Fruit fly (Drosophila melanogaster): Measurements from ENCODE around the gene Ets65A.
A peak's percentile ranks its signal among the peaks of the same experiment; 100 is the strongest.

Ets65A gene

dm6 chr3L:6094697-6095096, 2.7 kb upstream of the Ets65A start, which contains the start of the genes CG10467 and loj (continued):
- TF ChIP-seq Fer1 (GFP tag; optimal IDR thresholded peaks at IDR 0.05) (peak; percentile 90), mld (GFP tag; IDR thresholded peaks at IDR 0.05; ENCODE audit: partially characterized antibody) (no peak), disco-r (GFP tag; optimal IDR thresholded peaks at IDR 0.05) (peak; percentile 5), trem (tag; optimal IDR thresholded peaks at IDR 0.05) (peak; percentile 95), otp (GFP tag; IDR thresholded peaks at IDR 0.05) (peak; percentile 94), CG7963 (GFP tag; IDR thresholded peaks at IDR 0.05; ENCODE audit: partially characterized antibody) (no peak), Drgx (GFP tag; IDR thresholded peaks at IDR 0.05) (peak; percentile 81), CG10321 (GFP tag; IDR thresholded peaks at IDR 0.05) (peak; percentile 57; the same call in 1 of the 2 replicates), CG7786 (GFP tag; optimal IDR thresholded peaks at IDR 0.05) (peak; percentile 83), Mad (GFP tag; optimal IDR thresholded peaks at IDR 0.05) (peak; percentile 91), CG10565 (GFP tag; optimal IDR thresholded peaks at IDR 0.05) (peak; percentile 50), CG43689 (GFP tag; IDR thresholded peaks at IDR 0.05) (peak; percentile 87), Opbp (GFP tag; IDR thresholded peaks at IDR 0.05; ENCODE audit: partially characterized antibody) (peak; percentile 78), Nf-YA (GFP tag; IDR thresholded peaks at IDR 0.05) (peak; percentile 87), unc-4 (GFP tag; IDR thresholded peaks at IDR 0.05; ENCODE audit: partially characterized antibody) (peak; percentile 72), CG7556 (GFP tag; optimal IDR thresholded peaks at IDR 0.05) (peak; percentile 90), Meics (GFP tag; optimal IDR thresholded peaks at IDR 0.05) (peak; percentile 92), ash1 (GFP tag; optimal IDR thresholded peaks at IDR 0.05) (peak; percentile 19), CG11696 (GFP tag; IDR thresholded peaks at IDR 0.05) (peak; percentile 78), sug (tag; optimal IDR thresholded peaks at IDR 0.05) (peak; percentile 96), Hmx (GFP tag; optimal IDR thresholded peaks at IDR 0.05) (peak; percentile 73), CG16863 (GFP tag; optimal IDR thresholded peaks at IDR 0.05) (peak; percentile 67), CG10654 (GFP tag; optimal IDR thresholded peaks at IDR 0.05) (peak; percentile 96), CG34224 (GFP tag; IDR thresholded peaks at IDR 0.05; ENCODE audit: partially characterized antibody) (peak; percentile 53; the same call in 1 of the 3 replicates), phol (tag; optimal IDR thresholded peaks at IDR 0.05) (peak; percentile 98), HmgZ (tag; optimal IDR thresholded peaks at IDR 0.05) (peak; percentile 94), gro (GFP tag; optimal IDR thresholded peaks at IDR 0.05) (peak; percentile 71), CG11723 (GFP tag; optimal IDR thresholded peaks at IDR 0.05) (peak; percentile 87), wor (GFP tag; IDR thresholded peaks at IDR 0.05) (peak; percentile 95), pfk (GFP tag; optimal IDR thresholded peaks at IDR 0.05) (peak; percentile 8), jing (GFP tag; optimal IDR thresholded peaks at IDR 0.05) (peak; percentile 87), Blimp-1 (GFP tag; optimal IDR thresholded peaks at IDR 0.05) (peak; percentile 94), ab (GFP tag; optimal IDR thresholded peaks at IDR 0.05) (peak; percentile 56), gem (tag; optimal IDR thresholded peaks at IDR 0.05) (peak; percentile 98), Ssrp (tag; optimal IDR thresholded peaks at IDR 0.05) (peak; percentile 98), ase (GFP tag; IDR thresholded peaks at IDR 0.05) (peak; percentile 96), psq (GFP tag; optimal IDR thresholded peaks at IDR 0.05) (peak; percentile 91), lov (optimal IDR thresholded peaks at IDR 0.05) (no peak), lov (GFP tag; IDR thresholded peaks at IDR 0.05) (peak; percentile 93; the same call in 2 of the 3 replicates), CG11695 (GFP tag; IDR thresholded peaks at IDR 0.05) (peak; percentile 89), shn (GFP tag; optimal IDR thresholded peaks at IDR 0.05) (peak; percentile 76), CG3163 (GFP tag; optimal IDR thresholded peaks at IDR 0.05) (peak; percentile 56), Dad (GFP tag; optimal IDR thresholded peaks at IDR 0.05) (peak; percentile 73), CG12155 (GFP tag; optimal IDR thresholded peaks at IDR 0.05) (peak; percentile 96), Bteb2 (GFP tag; optimal IDR thresholded peaks at IDR 0.05) (peak; percentile 90), CG30403 (GFP tag; optimal IDR thresholded peaks at IDR 0.05) (peak; percentile 97), Hr39 (optimal IDR thresholded peaks at IDR 0.05) (no peak), Med (GFP tag) (peak; percentile 94), Ada2b (GFP tag; IDR thresholded peaks at IDR 0.05) (peak; percentile 94), CG5953 (GFP tag; IDR thresholded peaks at IDR 0.05) (peak; percentile 86; the same call in 1 of the 2 replicates), HLH4C (GFP tag; IDR thresholded peaks at IDR 0.05; ENCODE audit: partially characterized antibody) (peak; percentile 59), E2f2 (GFP tag; IDR thresholded peaks at IDR 0.05) (peak; percentile 84)
